Worm (Caenorhabditis elegans) whole organism, L1 larva: ENCODE measurements around the gene grd-14.

Experiments
- C04F5.9 ChIP-seq: sonication (generic microtip); optimal IDR thresholded peaks from 2 replicates; lab custom pipeline; 2016; ENCODE audit warnings: missing genetic modification characterization, missing compliant biosample characterization
- C16A3.4 ChIP-seq: fragments of 150-350 bp; optimal IDR thresholded peaks from 2 replicates; lab custom pipeline; 2014; ENCODE audit warnings: missing biosample characterization, missing genetic modification characterization
- alr-1 ChIP-seq: fragments of 200-800 bp; sonication (Bioruptor generic); optimal IDR thresholded peaks from 2 replicates; lab custom pipeline; 2018; ENCODE audit warnings: borderline replicate concordance, mild to moderate bottlenecking, missing genetic modification characterization, missing compliant biosample characterization
- aly-2 ChIP-seq: fragments of 150-350 bp; optimal IDR thresholded peaks from 2 replicates; lab custom pipeline; 2014; ENCODE audit warnings: missing biosample characterization, missing genetic modification characterization
- blmp-1 ChIP-seq: fragments of 150-350 bp; optimal IDR thresholded peaks from 2 replicates; lab custom pipeline; 2014; ENCODE audit warnings: missing biosample characterization, missing genetic modification characterization
- ceh-63 ChIP-seq: fragments of 200-800 bp; sonication (Bioruptor generic); optimal IDR thresholded peaks from 2 replicates; lab custom pipeline; 2018; ENCODE audit warnings: mild to moderate bottlenecking, missing genetic modification characterization, missing compliant biosample characterization
- ceh-82 ChIP-seq, 3 experiments: fragments of 150-350 bp in 1 of 3; sonication (generic microtip) in 2 of 3; optimal IDR thresholded peaks; 2 replicates each; lab custom pipeline; 2014 to 2017; ENCODE audit warnings: missing biosample characterization in 3 of 3, missing genetic modification characterization in 3 of 3
- ceh-88 ChIP-seq: fragments of 200-800 bp; sonication (Bioruptor generic); IDR thresholded peaks from 2 replicates; pipeline ENCODE4 v1.3.6; 2022; ENCODE audit warnings: missing genetic modification characterization, missing compliant biosample characterization
- ces-1 ChIP-seq: fragments of 150-350 bp; optimal IDR thresholded peaks from 2 replicates; lab custom pipeline; 2014; ENCODE audit warnings: missing biosample characterization, missing genetic modification reagents, missing genetic modification characterization
- dpl-1 ChIP-seq, 3 experiments: fragments of 150-350 bp in 2 of 3; sonication (generic microtip) in 1 of 3; optimal IDR thresholded peaks; 2 replicates each; lab custom pipeline; 2014 to 2017; ENCODE audit warnings: missing biosample characterization in 3 of 3, missing genetic modification characterization in 3 of 3, missing genetic modification reagents in 3 of 3
- dsc-1 ChIP-seq: sonication (generic microtip); optimal IDR thresholded peaks from 2 replicates; lab custom pipeline; 2016; ENCODE audit warnings: mild to moderate bottlenecking, missing genetic modification characterization, missing compliant biosample characterization
- efl-1 ChIP-seq, 4 experiments: fragments of 150-350 bp; optimal IDR thresholded peaks in 3 of 4; peaks in 1 of 4; 1 replicate in 1 of 4; 2 replicates in 3 of 4; lab custom pipeline; 2014; ENCODE audit warnings: missing biosample characterization in 2 of 4, missing genetic modification characterization in 2 of 4, missing genetic modification reagents in 2 of 4
- efl-3 ChIP-seq: fragments of 200-800 bp; sonication (Bioruptor generic); optimal IDR thresholded peaks from 2 replicates; lab custom pipeline; 2018; ENCODE audit warnings: mild to moderate bottlenecking, missing genetic modification characterization, missing compliant biosample characterization
- egl-13 ChIP-seq: sonication (generic microtip); optimal IDR thresholded peaks from 2 replicates; lab custom pipeline; 2016; ENCODE audit warnings: missing genotype, missing genetic modification reagents, missing genetic modification characterization, missing compliant biosample characterization
- elt-2 ChIP-seq: sonication (generic microtip); optimal IDR thresholded peaks from 2 replicates; lab custom pipeline; 2016; ENCODE audit warnings: missing genetic modification characterization, mild to moderate bottlenecking, inconsistent platforms, missing compliant biosample characterization, missing genetic modification reagents
- elt-3 ChIP-seq, 6 experiments: fragments of 150-350 bp in 1 of 6; sonication (generic microtip); optimal IDR thresholded peaks; 2 replicates each; lab custom pipeline; 2017 to 2018; ENCODE audit warnings: missing biosample characterization in 6 of 6, missing genetic modification characterization in 6 of 6, inconsistent platforms in 1 of 6
- fkh-4 ChIP-seq: sonication (generic microtip); optimal IDR thresholded peaks from 2 replicates; lab custom pipeline; 2016; ENCODE audit warnings: missing compliant biosample characterization, missing genetic modification characterization, borderline replicate concordance
- fos-1 ChIP-seq: fragments of 150-350 bp; optimal IDR thresholded peaks from 2 replicates; lab custom pipeline; 2014; ENCODE audit warnings: missing biosample characterization, missing genetic modification characterization
- grh-1 ChIP-seq: fragments of 200-800 bp; sonication (Bioruptor generic); IDR thresholded peaks from 2 replicates; pipeline ENCODE4 v1.3.6; 2022; ENCODE audit warnings: missing genetic modification reagents, missing genetic modification characterization, missing compliant biosample characterization
- irx-1 ChIP-seq: sonication (generic microtip); optimal IDR thresholded peaks from 2 replicates; lab custom pipeline; 2016; ENCODE audit warnings: missing genetic modification characterization, missing compliant biosample characterization
- isw-1 ChIP-seq: fragments of 200-800 bp; sonication (Bioruptor generic); IDR thresholded peaks from 2 replicates; pipeline ENCODE4 v1.3.6; 2022; ENCODE audit warnings: missing genetic modification characterization, missing compliant biosample characterization
- lin-14 ChIP-seq: fragments of 200-800 bp; sonication (Bioruptor generic); optimal IDR thresholded peaks from 2 replicates; lab custom pipeline; 2018; ENCODE audit warnings: mild to moderate bottlenecking, missing genetic modification characterization, moderate library complexity, missing compliant biosample characterization
- lin-35 ChIP-seq, 2 experiments: fragments of 150-350 bp; optimal IDR thresholded peaks; 2 replicates each; lab custom pipeline; 2014; ENCODE audit warnings: missing biosample characterization in 2 of 2, missing genetic modification characterization in 2 of 2, missing genetic modification reagents in 2 of 2
- lsy-2 ChIP-seq, 2 experiments: fragments of 150-350 bp; optimal IDR thresholded peaks; 2 replicates each; lab custom pipeline; 2014; ENCODE audit warnings: missing biosample characterization in 2 of 2, missing genetic modification characterization in 2 of 2
- mdl-1 ChIP-seq, 2 experiments: fragments of 150-350 bp; optimal IDR thresholded peaks; 2 replicates each; lab custom pipeline; 2014 to 2017; ENCODE audit warnings: missing biosample characterization in 2 of 2, missing genetic modification characterization in 2 of 2, inconsistent platforms in 1 of 2
- mef-2 ChIP-seq: fragments of 150-350 bp; optimal IDR thresholded peaks from 2 replicates; lab custom pipeline; 2014; ENCODE audit warnings: missing biosample characterization, missing genetic modification characterization
- mep-1 ChIP-seq: fragments of 150-350 bp; optimal IDR thresholded peaks from 2 replicates; lab custom pipeline; 2014; ENCODE audit warnings: missing biosample characterization, missing genetic modification characterization
- nhr-12 ChIP-seq: sonication (generic microtip); optimal IDR thresholded peaks from 2 replicates; lab custom pipeline; 2017; ENCODE audit warnings: missing biosample characterization, missing genetic modification characterization
- nhr-19 ChIP-seq: fragments of 200-800 bp; sonication (Bioruptor generic); conservative IDR thresholded peaks from 2 replicates; pipeline ENCODE4 v1.3.6; 2022; ENCODE audit warnings: missing genetic modification characterization, missing compliant biosample characterization
- nhr-20 ChIP-seq: sonication (generic microtip); optimal IDR thresholded peaks from 2 replicates; lab custom pipeline; 2016; ENCODE audit warnings: mild to moderate bottlenecking, missing genetic modification characterization, missing compliant biosample characterization
- nhr-28 ChIP-seq: fragments of 150-350 bp; optimal IDR thresholded peaks from 2 replicates; lab custom pipeline; 2014; ENCODE audit warnings: missing biosample characterization, missing genetic modification characterization
- nhr-47 ChIP-seq: sonication (generic microtip); optimal IDR thresholded peaks from 2 replicates; lab custom pipeline; 2016; ENCODE audit warnings: mild to moderate bottlenecking, missing genetic modification characterization, moderate library complexity, missing compliant biosample characterization
- nhr-76 ChIP-seq: sonication (generic microtip); optimal IDR thresholded peaks from 2 replicates; lab custom pipeline; 2017; ENCODE audit warnings: missing biosample characterization, missing genetic modification characterization
- nhr-77 ChIP-seq: fragments of 150-350 bp; optimal IDR thresholded peaks from 2 replicates; lab custom pipeline; 2014; ENCODE audit warnings: missing biosample characterization, missing genetic modification characterization
- nhr-84 ChIP-seq: sonication (generic microtip); optimal IDR thresholded peaks from 2 replicates; lab custom pipeline; 2017; ENCODE audit warnings: missing biosample characterization, missing genetic modification characterization
- nhr-85 ChIP-seq: sonication (generic microtip); peaks from one replicate; lab custom pipeline; 2016; ENCODE audit warnings: missing genetic modification characterization, inconsistent platforms, missing compliant biosample characterization
- nhr-90 ChIP-seq: sonication (generic microtip); optimal IDR thresholded peaks from 2 replicates; lab custom pipeline; 2016; ENCODE audit warnings: mild to moderate bottlenecking, missing genetic modification characterization, missing compliant biosample characterization; ENCODE audit not compliant: poor library complexity
- rnt-1 ChIP-seq: sonication (generic microtip); optimal IDR thresholded peaks from 2 replicates; lab custom pipeline; 2016; ENCODE audit warnings: mild to moderate bottlenecking, missing genetic modification characterization, moderate library complexity, missing compliant biosample characterization
- skn-1 ChIP-seq: fragments of 150-350 bp; optimal IDR thresholded peaks from 2 replicates; lab custom pipeline; 2014; ENCODE audit warnings: missing biosample characterization, missing genetic modification characterization
- sox-4 ChIP-seq: sonication (generic microtip); optimal IDR thresholded peaks from 2 replicates; lab custom pipeline; 2016; ENCODE audit warnings: missing genetic modification characterization, missing compliant biosample characterization
- sup-37 ChIP-seq: fragments of 200-800 bp; sonication (Bioruptor generic); optimal IDR thresholded peaks from 2 replicates; lab custom pipeline; 2018; ENCODE audit warnings: mild to moderate bottlenecking, missing genetic modification characterization, missing compliant biosample characterization
- swsn-7 ChIP-seq: sonication (generic microtip); optimal IDR thresholded peaks from 2 replicates; lab custom pipeline; 2016; ENCODE audit warnings: missing genetic modification characterization, missing compliant biosample characterization
- tbx-2 ChIP-seq: sonication (generic microtip); optimal IDR thresholded peaks from 2 replicates; lab custom pipeline; 2016; ENCODE audit warnings: missing genetic modification characterization, missing compliant biosample characterization
- unc-62 ChIP-seq: fragments of 150-350 bp; optimal IDR thresholded peaks from 2 replicates; lab custom pipeline; 2014; ENCODE audit warnings: missing biosample characterization, missing genetic modification reagents, missing genetic modification characterization
- unc-86 ChIP-seq: sonication (generic microtip); optimal IDR thresholded peaks from 2 replicates; lab custom pipeline; 2016; ENCODE audit warnings: missing genetic modification characterization, missing compliant biosample characterization
- unc-98 ChIP-seq: fragments of 200-800 bp; sonication (Bioruptor generic); IDR thresholded peaks from 2 replicates; pipeline ENCODE4 v1.3.6; 2022; ENCODE audit warnings: missing genetic modification characterization, missing compliant biosample characterization
- xbp-1 ChIP-seq: sonication (generic microtip); optimal IDR thresholded peaks from 2 replicates; lab custom pipeline; 2016; ENCODE audit warnings: missing genetic modification characterization, missing compliant biosample characterization
- zip-4 ChIP-seq: fragments of 200-800 bp; sonication (Bioruptor generic); optimal IDR thresholded peaks from 2 replicates; lab custom pipeline; 2018; ENCODE audit warnings: mild to moderate bottlenecking, missing genetic modification characterization, moderate library complexity, missing compliant biosample characterization
- ztf-11 ChIP-seq, 2 experiments: sonication (generic microtip); optimal IDR thresholded peaks; 2 replicates each; lab custom pipeline; 2016 to 2017; ENCODE audit warnings: missing genetic modification characterization in 2 of 2, missing biosample characterization in 1 of 2, missing compliant biosample characterization in 1 of 2

The grd-14 gene

DNA sequence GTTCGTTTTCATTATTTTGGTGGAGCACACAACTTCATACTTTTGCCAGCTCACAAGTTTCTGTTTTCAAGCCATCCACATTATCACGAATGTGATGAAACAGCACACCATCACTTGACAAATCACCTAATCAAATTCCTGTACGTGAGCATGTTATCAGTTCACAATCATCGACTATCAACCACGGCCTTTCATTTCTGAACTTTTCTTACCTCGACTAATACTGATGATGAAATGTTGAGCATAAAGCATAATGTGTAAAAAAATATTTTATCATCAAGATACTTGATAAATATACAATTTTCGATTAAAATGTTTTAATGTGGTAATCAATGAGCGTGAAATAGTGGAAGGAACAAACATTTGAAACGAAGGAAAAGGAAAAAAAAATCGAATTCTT is 26.4 kb upstream of the grd-14 start (continued):
- TF ChIP-seq alr-1 (tag; lab: Kevin White, UChicago): no peak
- no peak for TF ChIP-seq egl-13
- no peak for TF ChIP-seq xbp-1 (tag; lab: Kevin White, UChicago)
- TF ChIP-seq zip-4 (GFP tag; lab: Kevin White, UChicago): no peak
- TF ChIP-seq ces-1: no peak
- no peak for TF ChIP-seq dpl-1 (GFP tag; optimal IDR thresholded peaks at IDR 0.05; lab: Kevin White, UChicago)
- no peak for TF ChIP-seq C04F5.9
- TF ChIP-seq swsn-7: no peak
- TF ChIP-seq fos-1 (tag; lab: Kevin White, UChicago): no peak
- no peak for TF ChIP-seq grh-1 (GFP tag; lab: Robert Waterston, UW)
- TF ChIP-seq ceh-63 (GFP tag; lab: Kevin White, UChicago): no peak
- TF ChIP-seq nhr-90: peak; percentile 53
- TF ChIP-seq fkh-4 (tag; lab: Kevin White, UChicago): no peak
- no peak for TF ChIP-seq irx-1 (tag; lab: Kevin White, UChicago)
- peak in 1 of 2 experiments; percentile 21 for TF ChIP-seq lsy-2 (tag; optimal IDR thresholded peaks at IDR 0.05; lab: Kevin White, UChicago)
- TF ChIP-seq unc-86 (tag; lab: Kevin White, UChicago): no peak
- TF ChIP-seq nhr-84: no peak
- TF ChIP-seq blmp-1 (tag; lab: Kevin White, UChicago): no peak
- TF ChIP-seq sox-4 (tag; lab: Kevin White, UChicago): no peak
- TF ChIP-seq lin-14 (GFP tag; lab: Kevin White, UChicago): peak; percentile 12
- TF ChIP-seq mdl-1 (tag; optimal IDR thresholded peaks at IDR 0.05; lab: Kevin White, UChicago): no peak

DNA sequence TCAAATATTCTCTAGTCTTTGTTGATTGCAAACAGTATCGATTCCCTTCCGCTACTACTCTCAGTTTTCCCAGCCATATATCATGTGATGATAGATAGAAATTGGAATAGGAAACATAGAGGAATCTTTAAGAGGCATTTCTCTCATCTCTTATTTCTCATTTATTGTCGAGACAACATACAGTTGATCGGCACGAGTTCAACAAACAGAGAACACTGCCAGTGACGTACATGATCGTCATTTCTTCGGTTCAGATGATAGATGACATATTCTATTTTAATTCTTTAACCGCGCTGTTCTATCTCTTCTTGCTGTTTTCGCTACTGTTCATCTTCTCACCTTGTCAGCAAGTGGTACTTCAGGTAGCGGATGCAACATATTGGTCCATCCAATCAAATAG is 24.7 kb upstream of the grd-14 start:
- TF ChIP-seq nhr-28 (tag; lab: Kevin White, UChicago): no peak
- TF ChIP-seq egl-13: no peak
- no peak for TF ChIP-seq fkh-4 (tag; lab: Kevin White, UChicago)
- TF ChIP-seq dpl-1 (GFP tag; optimal IDR thresholded peaks at IDR 0.05; lab: Kevin White, UChicago): peak in 1 of 3 experiments; percentile 41
- TF ChIP-seq lsy-2 (tag; optimal IDR thresholded peaks at IDR 0.05; lab: Kevin White, UChicago): peak; percentile 46 to 78
- no peak for TF ChIP-seq nhr-77
- peak; percentile 27 for TF ChIP-seq skn-1 (tag; lab: Kevin White, UChicago)
- 0 out of 2 replicates have a peak, but pooled peaks have one; percentile 7 for TF ChIP-seq ceh-88 (GFP tag; lab: Robert Waterston, UW)
- TF ChIP-seq mef-2: no peak
- TF ChIP-seq dsc-1: no peak
- no peak for TF ChIP-seq sup-37 (GFP tag; lab: Kevin White, UChicago)
- TF ChIP-seq elt-3 (tag; optimal IDR thresholded peaks at IDR 0.05; lab: Kevin White, UChicago): peak; percentile 42 to 99 (median 88)
- peak; percentile 100 for TF ChIP-seq nhr-85 (tag; lab: Kevin White, UChicago)
- peak; percentile 39 for TF ChIP-seq C16A3.4
- TF ChIP-seq elt-2 (tag; lab: Kevin White, UChicago): no peak
- TF ChIP-seq xbp-1 (tag; lab: Kevin White, UChicago): peak; percentile 13
- TF ChIP-seq fos-1 (tag; lab: Kevin White, UChicago): no peak
- TF ChIP-seq isw-1 (GFP tag; lab: Robert Waterston, UW): no peak
- peak; percentile 85 for TF ChIP-seq tbx-2
- peak in 1 of 2 experiments; percentile 2 for TF ChIP-seq efl-1 (optimal IDR thresholded peaks at IDR 0.05; lab: Kevin White, UChicago)
- peak in 1 of 2 experiments; percentile 80 for TF ChIP-seq efl-1 (GFP tag; optimal IDR thresholded peaks at IDR 0.05 in 1 of 2; lab: Kevin White, UChicago)
- TF ChIP-seq nhr-90: peak; percentile 83
- peak; percentile 99 for TF ChIP-seq nhr-20 (tag; lab: Kevin White, UChicago)
- TF ChIP-seq lin-35 (GFP tag; optimal IDR thresholded peaks at IDR 0.05; lab: Kevin White, UChicago): peak in 1 of 2 experiments; percentile 78
- no peak for TF ChIP-seq nhr-76 (tag; lab: Kevin White, UChicago)
- peak; percentile 62 for TF ChIP-seq nhr-47
- TF ChIP-seq unc-98: no peak
- no peak for TF ChIP-seq ceh-82 (tag; optimal IDR thresholded peaks at IDR 0.05; lab: Kevin White, UChicago)
- peak; percentile 66 for TF ChIP-seq mep-1 (tag; lab: Kevin White, UChicago)
- TF ChIP-seq lin-14 (GFP tag; lab: Kevin White, UChicago): peak; percentile 90
- TF ChIP-seq sox-4 (tag; lab: Kevin White, UChicago): no peak
- TF ChIP-seq ces-1: no peak
- TF ChIP-seq nhr-12 (tag; lab: Kevin White, UChicago): no peak
- TF ChIP-seq ztf-11 (tag; optimal IDR thresholded peaks at IDR 0.05; lab: Kevin White, UChicago): no peak
- peak; percentile 82 for TF ChIP-seq nhr-19 (GFP tag; lab: Robert Waterston, UW)
- no peak for TF ChIP-seq aly-2 (tag; lab: Kevin White, UChicago)
- no peak for TF ChIP-seq efl-3 (GFP tag; lab: Kevin White, UChicago)
- TF ChIP-seq unc-62 (GFP tag; lab: Kevin White, UChicago): no peak
- no peak for TF ChIP-seq zip-4 (GFP tag; lab: Kevin White, UChicago)
- TF ChIP-seq rnt-1 (tag; lab: Kevin White, UChicago): no peak
